Worm (Caenorhabditis elegans) whole organism, late embryonic: Measurements from ENCODE around the gene B0310.3.

ENCODE experiments used
- ama-1 ChIP-seq: fragments of 150-350 bp; optimal IDR thresholded peaks from 2 replicates; lab custom pipeline; 2014
- ceh-22 ChIP-seq: sonication (generic microtip); optimal IDR thresholded peaks from 2 replicates; lab custom pipeline; 2017; ENCODE audit warnings: missing biosample characterization, missing genetic modification characterization
- ceh-48 ChIP-seq: sonication (generic microtip); optimal IDR thresholded peaks from 2 replicates; lab custom pipeline; 2016; ENCODE audit warnings: missing genetic modification characterization, inconsistent platforms, missing compliant biosample characterization
- che-1 ChIP-seq: sonication (generic microtip); optimal IDR thresholded peaks from 2 replicates; lab custom pipeline; 2016; ENCODE audit warnings: mild to moderate bottlenecking, missing genetic modification characterization, missing compliant biosample characterization
- fkh-10 ChIP-seq: fragments of 150-350 bp; optimal IDR thresholded peaks from 2 replicates; lab custom pipeline; 2014; ENCODE audit warnings: missing biosample characterization, missing genetic modification reagents, missing genetic modification characterization
- nhr-11 ChIP-seq: fragments of 150-350 bp; optimal IDR thresholded peaks from 2 replicates; lab custom pipeline; 2014; ENCODE audit warnings: missing biosample characterization, missing genetic modification characterization
- pha-4 ChIP-seq: fragments of 150-350 bp; optimal IDR thresholded peaks from 2 replicates; lab custom pipeline; 2018; ENCODE audit warnings: missing biosample characterization, missing genetic modification reagents, missing genetic modification characterization
- tbx-2 ChIP-seq: sonication (generic microtip); optimal IDR thresholded peaks from 2 replicates; lab custom pipeline; 2016; ENCODE audit warnings: missing genetic modification characterization, missing compliant biosample characterization

DNA sequence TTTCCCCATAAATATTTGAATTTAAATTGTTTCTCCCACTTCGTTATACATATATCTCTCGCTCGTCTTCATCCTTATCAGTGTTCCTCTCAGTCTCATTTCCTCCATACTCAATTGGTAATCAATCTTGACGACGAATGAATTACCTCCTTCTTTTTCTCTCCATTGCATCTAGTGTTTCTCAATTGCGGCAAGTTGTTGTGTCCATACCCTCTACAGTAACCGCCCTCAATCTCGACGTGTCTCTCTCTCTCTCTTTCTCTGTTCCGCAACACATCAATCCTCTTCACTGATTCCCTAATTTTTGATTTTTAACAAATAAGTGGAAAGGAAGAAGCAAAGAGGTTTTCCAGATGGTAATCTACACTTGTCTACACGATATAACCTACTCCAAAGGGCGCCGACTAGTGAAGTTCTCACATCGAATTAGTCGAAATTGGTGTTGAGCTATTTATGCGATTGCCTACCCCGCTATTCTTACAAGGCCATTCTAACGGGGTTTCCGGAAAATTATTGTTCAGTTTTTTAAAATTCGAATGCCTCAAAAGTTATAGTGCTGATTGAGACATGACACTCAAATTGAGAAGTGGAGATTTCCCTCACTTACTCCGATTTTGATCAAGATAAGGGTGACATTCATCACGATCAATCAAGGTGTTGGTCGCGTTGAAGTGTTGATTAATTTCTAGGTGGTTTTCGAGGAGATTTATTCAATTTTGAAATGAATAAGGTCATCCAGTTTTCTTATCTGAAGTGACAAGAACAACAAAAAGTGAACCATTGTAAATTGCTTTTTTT, 16.5 kb downstream of the B0310.3 start:
- TF ChIP-seq pha-4 (tag; lab: Kevin White, UChicago) (no peak), tbx-2 (tag; lab: Kevin White, UChicago) (no peak), nhr-11 (no peak), ceh-48 (tag; lab: Kevin White, UChicago) (no peak), fkh-10 (no peak), che-1 (tag; lab: Kevin White, UChicago) (no peak), ceh-22 (tag; lab: Kevin White, UChicago) (no peak), ama-1 (lab: Kevin White, UChicago) (no peak)
